Worm (Caenorhabditis elegans) whole organism, mixed stage, embryonic: ENCODE measurements around the gene ZK971.1.

Experiments used
- bed-3 ChIP-seq: fragments of 200-800 bp; sonication (Bioruptor generic); optimal IDR thresholded peaks from 3 replicates; lab custom pipeline; 2018; ENCODE audit warnings: mild to moderate bottlenecking, missing genetic modification characterization, moderate library complexity, missing compliant biosample characterization
- blmp-1 ChIP-seq: fragments of 150-350 bp; optimal IDR thresholded peaks from 2 replicates; lab custom pipeline; 2014; ENCODE audit warnings: missing biosample characterization, missing genetic modification characterization
- ceh-39 ChIP-seq: fragments of 150-350 bp; optimal IDR thresholded peaks from 2 replicates; lab custom pipeline; 2014; ENCODE audit warnings: missing biosample characterization, missing genetic modification characterization
- cnd-1 ChIP-seq: fragments of 200-800 bp; sonication (Bioruptor generic); optimal IDR thresholded peaks from 2 replicates; lab custom pipeline; 2018; ENCODE audit warnings: mild to moderate bottlenecking, missing genetic modification characterization, missing compliant biosample characterization
- elt-1 ChIP-seq: sonication (generic microtip); optimal IDR thresholded peaks from 2 replicates; lab custom pipeline; 2017; ENCODE audit warnings: missing genetic modification characterization, mild to moderate bottlenecking, missing compliant biosample characterization, antibody characterized with exemption, moderate library complexity, borderline replicate concordance; ENCODE audit not compliant: insufficient read depth
- elt-3 ChIP-seq: fragments of 150-350 bp; optimal IDR thresholded peaks from 2 replicates; lab custom pipeline; 2014; ENCODE audit warnings: missing biosample characterization, missing genetic modification characterization
- flh-1 ChIP-seq: fragments of 200-800 bp; sonication (Bioruptor generic); optimal IDR thresholded peaks from 2 replicates; lab custom pipeline; 2018; ENCODE audit warnings: mild to moderate bottlenecking, missing genetic modification characterization, moderate library complexity, missing compliant biosample characterization
- hlh-1 ChIP-seq: fragments of 150-350 bp; optimal IDR thresholded peaks from 2 replicates; lab custom pipeline; 2014; ENCODE audit warnings: missing biosample characterization, missing genetic modification reagents, missing genetic modification characterization
- lin-13 ChIP-seq: fragments of 150-350 bp; optimal IDR thresholded peaks from 2 replicates; lab custom pipeline; 2014; ENCODE audit warnings: missing biosample characterization, missing genetic modification characterization
- lin-32 ChIP-seq: fragments of 200-800 bp; sonication (Bioruptor generic); optimal IDR thresholded peaks from 2 replicates; lab custom pipeline; 2018; ENCODE audit warnings: mild to moderate bottlenecking, missing genetic modification characterization, missing compliant biosample characterization
- mab-5 ChIP-seq: fragments of 150-350 bp; optimal IDR thresholded peaks from 2 replicates; lab custom pipeline; 2014; ENCODE audit warnings: missing biosample characterization, missing genetic modification characterization
- mep-1 ChIP-seq: fragments of 150-350 bp; optimal IDR thresholded peaks from 2 replicates; lab custom pipeline; 2017; ENCODE audit warnings: missing biosample characterization, missing genetic modification reagents, missing genetic modification characterization, inconsistent platforms
- nhr-237 ChIP-seq: fragments of 150-350 bp; optimal IDR thresholded peaks from 2 replicates; lab custom pipeline; 2014; ENCODE audit warnings: missing biosample characterization, missing genetic modification characterization
- nhr-76 ChIP-seq: sonication (generic microtip); optimal IDR thresholded peaks from 2 replicates; lab custom pipeline; 2017; ENCODE audit warnings: missing biosample characterization, missing genetic modification characterization
- pha-4 ChIP-seq: fragments of 150-350 bp; optimal IDR thresholded peaks from 2 replicates; lab custom pipeline; 2018; ENCODE audit warnings: missing biosample characterization, missing genetic modification reagents, missing genetic modification characterization
- sem-2 ChIP-seq: fragments of 200-800 bp; sonication (Bioruptor generic); optimal IDR thresholded peaks from 2 replicates; lab custom pipeline; 2018; ENCODE audit warnings: mild to moderate bottlenecking, missing genetic modification characterization, missing compliant biosample characterization
- unc-120 ChIP-seq: sonication (generic microtip); optimal IDR thresholded peaks from 2 replicates; lab custom pipeline; 2017; ENCODE audit warnings: missing genetic modification characterization, missing compliant biosample characterization; ENCODE audit not compliant: poor library complexity, severe bottlenecking
- unc-62 ChIP-seq: fragments of 150-350 bp; optimal IDR thresholded peaks from 2 replicates; lab custom pipeline; 2014; ENCODE audit warnings: missing biosample characterization, missing genetic modification reagents, missing genetic modification characterization

The ZK971.1 gene

ce11 chrII:10230972-10231371 lies 48.5 kb downstream of the ZK971.1 start, which contains the start of gene T01E8.8:
TSS of gene T01E8.8 (plus strand) at chrII:10231272.
- TF ChIP-seq unc-62 (no peak), nhr-76 (tag; lab: Kevin White, UChicago) (no peak), cnd-1 (tag; lab: Kevin White, UChicago) (no peak), bed-3 (GFP tag; lab: Kevin White, UChicago) (no peak), nhr-237 (no peak), mep-1 (no peak), elt-3 (tag; lab: Kevin White, UChicago) (no peak), lin-13 (tag; lab: Kevin White, UChicago) (no peak), unc-120 (tag; lab: Kevin White, UChicago) (no peak), sem-2 (GFP tag; lab: Kevin White, UChicago) (no peak), pha-4 (tag; lab: Kevin White, UChicago) (no peak), lin-32 (GFP tag; lab: Kevin White, UChicago) (no peak), blmp-1 (no peak), ceh-39 (no peak), elt-1 (tag; lab: Kevin White, UChicago) (no peak), mab-5 (tag; lab: Kevin White, UChicago) (no peak), hlh-1 (tag; lab: Kevin White, UChicago) (no peak), flh-1 (GFP tag; lab: Kevin White, UChicago) (no peak)
